Fruit fly (Drosophila melanogaster): ENCODE results near the gene Shal.

DNA sequence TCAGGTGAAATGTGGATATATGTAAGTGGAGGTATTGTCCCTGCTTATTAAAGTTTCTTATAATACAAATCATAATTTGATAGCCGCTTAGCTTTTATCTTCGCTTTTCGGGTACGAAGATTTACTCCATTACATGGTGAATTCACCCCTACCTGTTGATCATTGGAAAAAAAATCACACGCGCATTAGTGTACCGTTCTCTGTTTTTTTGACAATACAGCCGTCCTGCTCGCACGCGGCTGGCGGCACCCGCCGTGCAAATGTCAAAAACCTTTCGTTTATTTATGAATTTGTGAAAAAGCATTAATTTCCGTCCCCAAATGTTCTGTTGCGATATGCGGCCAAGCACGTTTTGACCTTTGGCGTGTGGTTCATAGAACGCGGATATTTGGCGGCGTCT is 47.5 kb upstream of the Shal start:
- no peak for TF ChIP-seq CG10348 (GFP tag; IDR thresholded peaks at IDR 0.05)
- no peak for TF ChIP-seq CG14655 (GFP tag; optimal IDR thresholded peaks at IDR 0.05)
- no peak for TF ChIP-seq gl (tag; optimal IDR thresholded peaks at IDR 0.05)
- no peak for TF ChIP-seq Pif1A (GFP tag; optimal IDR thresholded peaks at IDR 0.05)
- TF ChIP-seq CG4496 (GFP tag; IDR thresholded peaks at IDR 0.05) = no peak
- no peak for TF ChIP-seq rn (GFP tag; IDR thresholded peaks at IDR 0.05)
